Fruit fly (Drosophila melanogaster) whole organism, embryonic: ENCODE data around the gene Bruce.

ENCODE experiments used
- Aef1 ChIP-seq: fragments of 200-800 bp; sonication (Bioruptor generic); IDR thresholded peaks from 3 replicates; pipeline ENCODE4 v1.3.6; 2022; ENCODE audit warnings: missing biosample characterization, missing genetic modification characterization
- Bgb ChIP-seq: fragments of 200-800 bp; sonication (Bioruptor generic); IDR thresholded peaks from 2 replicates; pipeline ENCODE4 v1.3.6; 2022; ENCODE audit warnings: missing biosample characterization, missing genetic modification characterization; ENCODE audit not compliant: partially characterized antibody
- CG10431 ChIP-seq: fragments of 200-800 bp; sonication (Bioruptor generic); optimal IDR thresholded peaks from 3 replicates; lab custom pipeline; 2018; ENCODE audit warnings: missing biosample characterization, mild to moderate bottlenecking, missing genetic modification characterization
- CG12219 ChIP-seq: fragments of 200-800 bp; sonication (Bioruptor generic); optimal IDR thresholded peaks from 3 replicates; lab custom pipeline; 2018; ENCODE audit warnings: missing biosample characterization, mild to moderate bottlenecking, missing genetic modification characterization
- CG12236 ChIP-seq: fragments of 200-800 bp; sonication (Bioruptor generic); optimal IDR thresholded peaks from 2 replicates; lab custom pipeline; 2016; ENCODE audit warnings: missing biosample characterization, missing genetic modification characterization
- CG12299 ChIP-seq: fragments of 200-800 bp; sonication (Bioruptor generic); optimal IDR thresholded peaks from 2 replicates; lab custom pipeline; 2018; ENCODE audit warnings: missing biosample characterization, mild to moderate bottlenecking, missing genetic modification characterization
- CG15514 ChIP-seq: fragments of 200-800 bp; sonication (Bioruptor generic); optimal IDR thresholded peaks from 3 replicates; lab custom pipeline; 2017; ENCODE audit warnings: missing biosample characterization, missing genetic modification characterization, mild to moderate bottlenecking, moderate library complexity, missing genetic modification reagents
- CG17328 ChIP-seq: fragments of 200-800 bp; sonication (Bioruptor generic); IDR thresholded peaks from 2 replicates; pipeline ENCODE4 v1.3.6; 2022; ENCODE audit warnings: missing biosample characterization, missing genetic modification characterization
- CG18262 ChIP-seq: fragments of 200-800 bp; optimal IDR thresholded peaks from 3 replicates; lab custom pipeline; 2019; ENCODE audit warnings: missing biosample characterization, mild to moderate bottlenecking, missing genetic modification characterization, moderate library complexity
- CG18764 ChIP-seq: fragments of 200-800 bp; sonication (Bioruptor generic); optimal IDR thresholded peaks from 3 replicates; lab custom pipeline; 2016; ENCODE audit warnings: missing biosample characterization, missing genetic modification characterization
- CG2678 ChIP-seq: fragments of 200-800 bp; sonication (Bioruptor generic); optimal IDR thresholded peaks from 3 replicates; lab custom pipeline; 2019; ENCODE audit warnings: missing biosample characterization, mild to moderate bottlenecking, missing genetic modification characterization, moderate library complexity
- CG2889 ChIP-seq: fragments of 200-800 bp; sonication (Bioruptor generic); IDR thresholded peaks from 3 replicates; pipeline ENCODE4 v1.3.6; 2022; ENCODE audit warnings: missing biosample characterization, missing genetic modification characterization
- CG3838 ChIP-seq: fragments of 200-800 bp; sonication (Bioruptor generic); optimal IDR thresholded peaks from 3 replicates; lab custom pipeline; 2016; ENCODE audit warnings: missing biosample characterization, missing genetic modification characterization
- CG5245 ChIP-seq: fragments of 200-800 bp; sonication (Bioruptor generic); optimal IDR thresholded peaks from 3 replicates; lab custom pipeline; 2016; ENCODE audit warnings: missing biosample characterization, missing genetic modification characterization
- CG6791 ChIP-seq: fragments of 200-800 bp; sonication (Bioruptor generic); IDR thresholded peaks from 3 replicates; pipeline ENCODE4 v1.3.6; 2022; ENCODE audit warnings: missing biosample characterization, missing genetic modification characterization; ENCODE audit not compliant: partially characterized antibody
- CG7839 ChIP-seq: fragments of 200-800 bp; sonication (Bioruptor generic); optimal IDR thresholded peaks from 3 replicates; lab custom pipeline; 2018; ENCODE audit warnings: missing biosample characterization, mild to moderate bottlenecking, missing genetic modification characterization, moderate library complexity
- CG8765 ChIP-seq: fragments of 200-800 bp; sonication (Bioruptor generic); IDR thresholded peaks from 2 replicates; pipeline ENCODE4 v1.3.6; 2022; ENCODE audit warnings: missing biosample characterization, missing genetic modification characterization
- CG8924 ChIP-seq: fragments of 200-800 bp; optimal IDR thresholded peaks from 3 replicates; lab custom pipeline; 2019; ENCODE audit warnings: missing biosample characterization, mild to moderate bottlenecking, missing genetic modification characterization, moderate library complexity
- CkIIα-i1 ChIP-seq: fragments of 200-800 bp; sonication (Bioruptor generic); IDR thresholded peaks from 2 replicates; pipeline ENCODE4 v1.3.6; 2022; ENCODE audit warnings: missing biosample characterization, missing genetic modification characterization
- Dad ChIP-seq: fragments of 200-800 bp; sonication (Bioruptor generic); optimal IDR thresholded peaks from 3 replicates; lab custom pipeline; 2016; ENCODE audit warnings: missing biosample characterization, missing genetic modification characterization
- Dfd ChIP-seq, 2 experiments: fragments of >200 bp; optimal IDR thresholded peaks; 2 replicates each; lab custom pipeline; 2017; ENCODE audit warnings: missing biosample characterization in 2 of 2, missing genetic modification characterization in 2 of 2
- Dip2 ChIP-seq: fragments of 200-800 bp; sonication (Bioruptor generic); IDR thresholded peaks from 2 replicates; pipeline ENCODE4 v1.3.6; 2022; ENCODE audit warnings: missing biosample characterization, missing genetic modification characterization
- ERR ChIP-seq: fragments of 200-800 bp; sonication (Bioruptor generic); optimal IDR thresholded peaks from 2 replicates; lab custom pipeline; 2016; ENCODE audit warnings: missing biosample characterization, missing genetic modification characterization
- Ets65A ChIP-seq: fragments of 200-800 bp; sonication (Bioruptor generic); peaks from one replicate; lab custom pipeline; 2016; ENCODE audit warnings: missing biosample characterization, missing genetic modification characterization
- Gug ChIP-seq: fragments of 200-800 bp; sonication (Bioruptor generic); IDR thresholded peaks from 4 replicates; pipeline ENCODE4 v1.3.6; 2022; ENCODE audit warnings: missing biosample characterization, missing genetic modification characterization
- HHEX ChIP-seq: fragments of 200-800 bp; sonication (Bioruptor generic); optimal IDR thresholded peaks from 3 replicates; lab custom pipeline; 2017; ENCODE audit warnings: missing biosample characterization, mild to moderate bottlenecking, missing genetic modification characterization, missing genetic modification reagents
- Hr3 ChIP-seq: fragments of 200-800 bp; sonication (Bioruptor generic); optimal IDR thresholded peaks from 3 replicates; lab custom pipeline; 2016; ENCODE audit warnings: missing biosample characterization, missing genetic modification characterization
- NC2α ChIP-seq: fragments of 200-800 bp; sonication (Bioruptor generic); optimal IDR thresholded peaks from 2 replicates; lab custom pipeline; 2016; ENCODE audit warnings: missing biosample characterization, missing genetic modification characterization
- Nf-YA ChIP-seq: fragments of 200-800 bp; sonication (Bioruptor generic); IDR thresholded peaks from 2 replicates; pipeline ENCODE4 v1.3.6; 2022; ENCODE audit warnings: missing biosample characterization, missing genetic modification characterization
- Opbp ChIP-seq: fragments of 200-800 bp; sonication (Bioruptor generic); IDR thresholded peaks from 3 replicates; pipeline ENCODE4 v1.3.6; 2022; ENCODE audit warnings: missing biosample characterization, missing genetic modification characterization; ENCODE audit not compliant: partially characterized antibody
- Pdp1 ChIP-seq, 2 experiments: fragments of 200-800 bp; sonication (Bioruptor generic); optimal IDR thresholded peaks; 3 replicates each; lab custom pipeline; 2016; ENCODE audit warnings: missing biosample characterization in 2 of 2, missing genetic modification characterization in 2 of 2, mild to moderate bottlenecking in 1 of 2, moderate library complexity in 1 of 2
- Poxn ChIP-seq: fragments of 200-800 bp; sonication (Bioruptor generic); IDR thresholded peaks from 2 replicates; pipeline ENCODE4 v1.3.6; 2022; ENCODE audit warnings: missing biosample characterization, missing genetic modification characterization
- Sin3A ChIP-seq: fragments of >200 bp; optimal IDR thresholded peaks from 2 replicates; lab custom pipeline; 2018
- Vsx1 ChIP-seq: fragments of 200-800 bp; sonication (Bioruptor generic); optimal IDR thresholded peaks from 2 replicates; lab custom pipeline; 2017; ENCODE audit warnings: missing biosample characterization, mild to moderate bottlenecking, missing genetic modification characterization, missing genetic modification reagents
- cg ChIP-seq: fragments of 200-800 bp; sonication (Bioruptor generic); optimal IDR thresholded peaks from 3 replicates; lab custom pipeline; 2019; ENCODE audit warnings: missing biosample characterization, mild to moderate bottlenecking, missing genetic modification characterization, moderate library complexity
- en ChIP-seq: fragments of 200-800 bp; sonication (Bioruptor generic); optimal IDR thresholded peaks from 2 replicates; lab custom pipeline; 2016; ENCODE audit warnings: missing biosample characterization, missing genetic modification characterization
- gro ChIP-seq: fragments of 200-800 bp; sonication (Bioruptor generic); optimal IDR thresholded peaks from 2 replicates; lab custom pipeline; 2016; ENCODE audit warnings: missing biosample characterization, missing genetic modification characterization
- kni ChIP-seq: fragments of 200-800 bp; sonication (Bioruptor generic); optimal IDR thresholded peaks from 3 replicates; lab custom pipeline; 2017; ENCODE audit warnings: mild to moderate bottlenecking, missing biosample characterization, missing genetic modification reagents, missing genetic modification characterization
- lola ChIP-seq, 3 experiments: fragments of >200 bp in 2 of 3; fragments of 200-800 bp in 1 of 3; sonication (Bioruptor generic) in 1 of 3; optimal IDR thresholded peaks; 2 replicates each; lab custom pipeline; 2017 to 2019; ENCODE audit warnings: missing biosample characterization in 3 of 3, missing genetic modification characterization in 3 of 3, mild to moderate bottlenecking in 1 of 3, moderate library complexity in 1 of 3
- mld ChIP-seq: fragments of 200-800 bp; sonication (Bioruptor generic); IDR thresholded peaks from 3 replicates; pipeline ENCODE4 v1.3.6; 2022; ENCODE audit warnings: missing biosample characterization, missing genetic modification characterization; ENCODE audit not compliant: partially characterized antibody
- pho ChIP-seq: fragments of 200-800 bp; sonication (Bioruptor generic); optimal IDR thresholded peaks from 2 replicates; lab custom pipeline; 2016; ENCODE audit warnings: missing biosample characterization, missing genetic modification characterization
- pros ChIP-seq: fragments of 200-800 bp; sonication (Bioruptor generic); optimal IDR thresholded peaks from 3 replicates; lab custom pipeline; 2019; ENCODE audit warnings: missing biosample characterization, mild to moderate bottlenecking, missing genetic modification characterization, moderate library complexity
- pum ChIP-seq: fragments of 200-800 bp; sonication (Bioruptor generic); optimal IDR thresholded peaks from 2 replicates; lab custom pipeline; 2016; ENCODE audit warnings: missing biosample characterization, missing genetic modification characterization
- ranshi ChIP-seq: fragments of 200-800 bp; sonication (Bioruptor generic); IDR thresholded peaks from 2 replicates; pipeline ENCODE4 v1.3.6; 2022; ENCODE audit warnings: missing biosample characterization, missing genetic modification characterization
- slou ChIP-seq: fragments of 200-800 bp; sonication (Bioruptor generic); optimal IDR thresholded peaks from 3 replicates; lab custom pipeline; 2016; ENCODE audit warnings: missing biosample characterization, missing genetic modification characterization
- so ChIP-seq: fragments of 200-800 bp; sonication (Bioruptor generic); IDR thresholded peaks from 3 replicates; pipeline ENCODE4 v1.3.6; 2022; ENCODE audit warnings: missing biosample characterization, missing genetic modification characterization
- sob ChIP-seq: fragments of 200-800 bp; sonication (Bioruptor generic); IDR thresholded peaks from 2 replicates; pipeline ENCODE4 v1.3.6; 2022; ENCODE audit warnings: missing biosample characterization, missing genetic modification characterization
- toy ChIP-seq: fragments of 200-800 bp; sonication (Bioruptor generic); IDR thresholded peaks from 2 replicates; pipeline ENCODE4 v1.3.6; 2022; ENCODE audit warnings: missing biosample characterization, missing genetic modification characterization

The Bruce gene

dm6 chr3R:10269921-10270431 is 61.2 kb downstream of the Bruce start:
- no peak for TF ChIP-seq CG6791
- peak in 1 of 2 experiments; percentile 94 for TF ChIP-seq Pdp1 (GFP tag; optimal IDR thresholded peaks at IDR 0.05; lab: Kevin White, UChicago)

dm6 chr3R:10268865-10269442 is 62.2 kb downstream of the Bruce start:
- TF ChIP-seq CG8924 (tag; lab: Kevin White, UChicago) (peak; percentile 24), CG8765 (GFP tag; lab: Robert Waterston, UW) (no peak), CG18764 (GFP tag; lab: Kevin White, UChicago) (peak; percentile 32), CG12219 (GFP tag; lab: Kevin White, UChicago) (peak; percentile 29), pho (GFP tag; lab: Kevin White, UChicago) (peak; percentile 38), gro (GFP tag; lab: Kevin White, UChicago) (peak; percentile 24), CkIIα-i1 (0 out of 2 replicates have a peak, but pooled peaks have one; percentile 10), ranshi (GFP tag; lab: Robert Waterston, UW) (peak; percentile 69), CG12236 (GFP tag; lab: Kevin White, UChicago) (no peak), mld (GFP tag; lab: Robert Waterston, UW) (no peak), cg (GFP tag; lab: Kevin White, UChicago) (no peak), HHEX (GFP tag; lab: Kevin White, UChicago) (peak; percentile 48), CG3838 (GFP tag; lab: Kevin White, UChicago) (peak; percentile 41), NC2α (GFP tag; lab: Kevin White, UChicago) (no peak), so (GFP tag; lab: Robert Waterston, UW) (peak; percentile 76), CG18262 (no peak), lola (GFP tag; optimal IDR thresholded peaks at IDR 0.05; lab: Kevin White, UChicago) (no peak), Gug (GFP tag; lab: Robert Waterston, UW) (peak; percentile 73), CG15514 (GFP tag; lab: Kevin White, UChicago) (peak; percentile 41), Bgb (GFP tag; lab: Robert Waterston, UW) (no peak), Dip2 (GFP tag; lab: Robert Waterston, UW) (no peak), CG7839 (peak; percentile 75), pros (GFP tag; lab: Kevin White, UChicago) (no peak), kni (GFP tag; lab: Kevin White, UChicago) (no peak), Sin3A (no peak), Opbp (no peak), Aef1 (GFP tag; lab: Robert Waterston, UW) (peak; percentile 82), Hr3 (peak; percentile 53), Vsx1 (no peak), pum (GFP tag; lab: Kevin White, UChicago) (peak; percentile 42), slou (no peak), CG2889 (GFP tag; lab: Robert Waterston, UW) (peak; percentile 75; the same call in 2 of the 3 replicates), Poxn (no peak), Dad (peak; percentile 48), toy (GFP tag; lab: Robert Waterston, UW) (peak; percentile 29; the same call in 1 of the 2 replicates), Ets65A (GFP tag; lab: Kevin White, UChicago) (peak; percentile 97), CG17328 (GFP tag; lab: Robert Waterston, UW) (peak; percentile 84), en (GFP tag; lab: Kevin White, UChicago) (peak; percentile 2), Dfd (GFP tag; optimal IDR thresholded peaks at IDR 0.05; lab: Kevin White, UChicago) (no peak), ERR (GFP tag; lab: Kevin White, UChicago) (peak; percentile 42), CG12299 (peak; percentile 2), sob (GFP tag; lab: Robert Waterston, UW) (peak; percentile 82), CG10431 (GFP tag; lab: Kevin White, UChicago) (no peak), CG2678 (tag; lab: Kevin White, UChicago) (peak; percentile 71), CG5245 (peak; percentile 50), Nf-YA (peak; percentile 66; the same call in 1 of the 2 replicates)
